Worm (Caenorhabditis elegans) whole organism, late embryonic: Measurements from ENCODE around the gene F09C6.10.
A peak's percentile ranks its signal among the peaks of the same experiment; 100 is the strongest.

Source experiments
- Y22D7AL.16 ChIP-seq: sonication (generic microtip); optimal IDR thresholded peaks from 2 replicates; lab custom pipeline; 2016; ENCODE audit warnings: missing genetic modification characterization, missing compliant biosample characterization
- ceh-48 ChIP-seq: sonication (generic microtip); optimal IDR thresholded peaks from 2 replicates; lab custom pipeline; 2016; ENCODE audit warnings: missing genetic modification characterization, inconsistent platforms, missing compliant biosample characterization
- dmd-4 ChIP-seq: sonication (generic microtip); optimal IDR thresholded peaks from 2 replicates; lab custom pipeline; 2016; ENCODE audit warnings: borderline replicate concordance, missing genetic modification characterization, missing compliant biosample characterization
- elt-2 ChIP-seq: sonication (generic microtip); optimal IDR thresholded peaks from 2 replicates; lab custom pipeline; 2016; ENCODE audit warnings: missing genetic modification reagents, missing genetic modification characterization, missing compliant biosample characterization
- nhr-11 ChIP-seq: fragments of 150-350 bp; optimal IDR thresholded peaks from 2 replicates; lab custom pipeline; 2014; ENCODE audit warnings: missing biosample characterization, missing genetic modification characterization
- pha-4 ChIP-seq: fragments of 150-350 bp; optimal IDR thresholded peaks from 2 replicates; lab custom pipeline; 2018; ENCODE audit warnings: missing biosample characterization, missing genetic modification reagents, missing genetic modification characterization
- sox-4 ChIP-seq: sonication (generic microtip); optimal IDR thresholded peaks from 2 replicates; lab custom pipeline; 2017; ENCODE audit warnings: mild to moderate bottlenecking, missing genetic modification characterization, inconsistent platforms, missing compliant biosample characterization
- unc-3 ChIP-seq, 2 experiments: fragments of 200-800 bp in 1 of 2; sonication (Bioruptor generic) in 1 of 2; sonication (generic microtip) in 1 of 2; conservative IDR thresholded peaks in 1 of 2; optimal IDR thresholded peaks in 1 of 2; 2 replicates each; pipeline versions ENCODE4 v1.3.6 to Lab custom; 2016 to 2022; ENCODE audit warnings: missing compliant biosample characterization in 2 of 2, missing genetic modification characterization in 2 of 2, missing genetic modification reagents in 1 of 2
- unc-86 ChIP-seq: sonication (generic microtip); optimal IDR thresholded peaks from 2 replicates; lab custom pipeline; 2016; ENCODE audit warnings: missing genetic modification characterization, missing compliant biosample characterization

ce11 chrV:16911294-16911693 is 4.7 kb downstream of the F09C6.10 start:
- no peak for TF ChIP-seq nhr-11
- no peak for TF ChIP-seq ceh-48 (tag; lab: Kevin White, UChicago)
- no peak for TF ChIP-seq Y22D7AL.16 (tag; lab: Kevin White, UChicago)
- no peak for TF ChIP-seq unc-86 (tag; lab: Kevin White, UChicago)
- TF ChIP-seq dmd-4, result no peak
- peak; percentile 14 for TF ChIP-seq elt-2 (tag; lab: Kevin White, UChicago)
- no peak for TF ChIP-seq unc-3 (GFP tag; conservative IDR thresholded peaks at IDR 0.05; lab: Robert Waterston, UW)
- TF ChIP-seq unc-3 (tag; optimal IDR thresholded peaks at IDR 0.05; lab: Kevin White, UChicago), result no peak
- TF ChIP-seq pha-4 (tag; lab: Kevin White, UChicago), result no peak
- no peak for TF ChIP-seq sox-4 (tag; lab: Kevin White, UChicago)
